Worm (Caenorhabditis elegans) whole organism, young adult: ENCODE measurements around the gene T19D12.6.

ENCODE experiments used
- F49E8.2 ChIP-seq: sonication (generic microtip); optimal IDR thresholded peaks from 3 replicates; lab custom pipeline; 2017; ENCODE audit warnings: missing genetic modification characterization, mild to moderate bottlenecking, missing compliant biosample characterization, antibody characterized with exemption, moderate library complexity; ENCODE audit not compliant: insufficient read depth
- bed-2 ChIP-seq: fragments of 200-800 bp; sonication (Bioruptor generic); IDR thresholded peaks from 2 replicates; pipeline ENCODE4 v1.3.6; 2022; ENCODE audit warnings: missing genetic modification reagents, missing genetic modification characterization, missing compliant biosample characterization
- ets-4 ChIP-seq: fragments of 200-800 bp; sonication (Bioruptor generic); optimal IDR thresholded peaks from 2 replicates; lab custom pipeline; 2018; ENCODE audit warnings: mild to moderate bottlenecking, missing genetic modification characterization, missing compliant biosample characterization
- hmg-1.2 ChIP-seq: fragments of 200-800 bp; sonication (Bioruptor generic); IDR thresholded peaks from 2 replicates; pipeline ENCODE4 v1.3.6; 2022; ENCODE audit warnings: missing genetic modification reagents, missing genetic modification characterization, missing compliant biosample characterization
- hrde-1 ChIP-seq: sonication (generic microtip); optimal IDR thresholded peaks from 2 replicates; lab custom pipeline; 2016; ENCODE audit warnings: missing genetic modification characterization, mild to moderate bottlenecking, missing compliant biosample characterization, moderate library complexity, missing genotype, missing genetic modification reagents, borderline replicate concordance
- lin-54 ChIP-seq: fragments of 200-800 bp; sonication (Bioruptor generic); optimal IDR thresholded peaks from 2 replicates; lab custom pipeline; 2018; ENCODE audit warnings: mild to moderate bottlenecking, missing genetic modification characterization, missing compliant biosample characterization
- mcd-1 ChIP-seq: fragments of 200-800 bp; sonication (Bioruptor generic); IDR thresholded peaks from 2 replicates; pipeline ENCODE4 v1.3.6; 2022; ENCODE audit warnings: missing genetic modification reagents, missing genetic modification characterization, missing compliant biosample characterization
- rec-8 ChIP-seq, 2 experiments: sonication (generic microtip); optimal IDR thresholded peaks; 2 replicates each; lab custom pipeline; 2016; ENCODE audit warnings: mild to moderate bottlenecking in 2 of 2, missing genetic modification characterization in 2 of 2, missing genetic modification reagents in 2 of 2, missing genotype in 2 of 2, missing biosample characterization in 1 of 2, missing compliant biosample characterization in 1 of 2, moderate library complexity in 1 of 2

DNA sequence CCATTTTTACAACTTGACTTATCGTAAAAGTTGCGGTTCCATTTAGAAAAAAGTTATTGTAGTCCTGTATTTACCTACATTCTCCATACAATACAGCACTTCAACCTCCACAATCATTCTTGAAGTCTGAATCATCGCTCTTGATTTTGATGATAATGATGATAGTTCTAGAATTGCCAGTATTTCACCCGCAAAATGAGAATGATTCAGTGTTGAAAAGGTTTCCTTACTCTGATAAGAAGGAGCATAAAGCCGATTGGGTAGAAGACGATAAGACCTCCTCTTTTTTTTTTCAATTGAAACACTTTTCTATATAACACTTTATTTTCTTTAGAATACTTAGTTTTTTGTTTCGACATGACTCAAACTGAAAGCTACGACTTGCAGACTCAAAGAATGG lies 12.1 kb downstream of the T19D12.6 start, which contains the start of gene T19D12.4:
- TF ChIP-seq ets-4 (GFP tag; lab: Kevin White, UChicago) (no peak), mcd-1 (GFP tag; lab: Robert Waterston, UW) (no peak), hrde-1 (no peak), lin-54 (GFP tag; lab: Kevin White, UChicago) (no peak), F49E8.2 (tag; lab: Kevin White, UChicago) (no peak), rec-8 (tag; optimal IDR thresholded peaks at IDR 0.05; lab: Kevin White, UChicago) (no peak), bed-2 (GFP tag; lab: Robert Waterston, UW) (no peak), hmg-1.2 (GFP tag; lab: Robert Waterston, UW) (no peak)
